Fruit fly (Drosophila melanogaster): ENCODE results near the gene Pglym78.

Gene Pglym78

DNA sequence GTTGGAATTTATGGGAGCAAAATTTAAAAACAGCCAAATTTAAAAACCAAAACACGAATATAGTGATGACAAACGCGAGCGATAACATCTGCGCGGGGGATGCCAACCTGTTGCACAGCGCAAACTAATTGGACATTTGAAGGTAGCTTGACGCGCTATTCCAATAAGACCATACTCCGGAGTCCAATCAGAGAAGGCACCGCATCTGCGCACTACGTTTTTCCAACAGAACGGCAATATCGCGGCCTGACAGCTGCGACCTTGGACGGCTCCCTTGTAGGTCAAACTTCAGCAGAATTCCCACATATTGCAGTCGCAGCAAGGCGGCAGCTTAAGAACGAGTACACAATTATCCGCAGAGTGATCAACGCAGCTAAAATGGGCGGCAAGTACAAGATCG, at the start of gene Pglym78, which contains the start of gene CG11882:
Pglym78 (plus strand) TSS at position 177 of the 400 bp plus-strand sequence.
CG11882 (minus strand) TSS at position 101 of the 400 bp plus-strand sequence.
- TF ChIP-seq CG3281 (GFP tag; optimal IDR thresholded peaks at IDR 0.05) (no peak), CG10959 (GFP tag; IDR thresholded peaks at IDR 0.05) (no peak), crol (GFP tag; IDR thresholded peaks at IDR 0.05) (peak; percentile 52; the same call in 1 of the 2 replicates), cas (GFP tag; IDR thresholded peaks at IDR 0.05) (no peak), CG6254 (GFP tag; optimal IDR thresholded peaks at IDR 0.05) (no peak), CG9932 (GFP tag; IDR thresholded peaks at IDR 0.05) (peak; percentile 66), CG32532 (GFP tag; IDR thresholded peaks at IDR 0.05) (peak; percentile 72), CG2889 (GFP tag; IDR thresholded peaks at IDR 0.05) (no peak), CG9876 (GFP tag; optimal IDR thresholded peaks at IDR 0.05) (peak; percentile 43), mld (GFP tag; IDR thresholded peaks at IDR 0.05; ENCODE audit: partially characterized antibody) (no peak), bab2 (GFP tag; optimal IDR thresholded peaks at IDR 0.05) (peak; percentile 51), wor (GFP tag; IDR thresholded peaks at IDR 0.05) (no peak), E2f1 (GFP tag; IDR thresholded peaks at IDR 0.05) (peak; percentile 49), slp2 (GFP tag; optimal IDR thresholded peaks at IDR 0.05) (no peak), dmrt11E (tag; optimal IDR thresholded peaks at IDR 0.05) (no peak), CG17361 (GFP tag; IDR thresholded peaks at IDR 0.05) (no peak), CkIIα-i1 (GFP tag; IDR thresholded peaks at IDR 0.05) (no peak), ranshi (GFP tag; IDR thresholded peaks at IDR 0.05) (no peak), Ets65A (GFP tag) (no peak), CG4282 (GFP tag; optimal IDR thresholded peaks at IDR 0.05) (peak; percentile 47), Oaz (GFP tag; IDR thresholded peaks at IDR 0.05) (no peak), nom (GFP tag; optimal IDR thresholded peaks at IDR 0.05) (peak; percentile 51), tgo (GFP tag; IDR thresholded peaks at IDR 0.05) (no peak), Atf3 (GFP tag; optimal IDR thresholded peaks at IDR 0.05) (no peak), CG2199 (GFP tag; IDR thresholded peaks at IDR 0.05) (0 out of 3 replicates have a peak, but pooled peaks have one; percentile 51), croc (GFP tag; conservative IDR thresholded peaks at IDR 0.05) (no peak), slou (GFP tag; optimal IDR thresholded peaks at IDR 0.05) (no peak), Sin3A (optimal IDR thresholded peaks at IDR 0.05) (peak; percentile 66), phol (tag; optimal IDR thresholded peaks at IDR 0.05) (peak; percentile 28), CG11696 (GFP tag; IDR thresholded peaks at IDR 0.05) (no peak), CG18619 (GFP tag; optimal IDR thresholded peaks at IDR 0.05) (peak; percentile 1), jing (GFP tag; optimal IDR thresholded peaks at IDR 0.05) (no peak), lbe (GFP tag; optimal IDR thresholded peaks at IDR 0.05) (no peak), CG12104 (GFP tag; optimal IDR thresholded peaks at IDR 0.05) (no peak), trh (GFP tag; optimal IDR thresholded peaks at IDR 0.05) (no peak), GATAe (GFP tag; conservative IDR thresholded peaks at IDR 0.05) (no peak), CG10654 (GFP tag; optimal IDR thresholded peaks at IDR 0.05) (peak; percentile 2), Sox102F (GFP tag; optimal IDR thresholded peaks at IDR 0.05) (no peak), CG16863 (GFP tag; optimal IDR thresholded peaks at IDR 0.05) (peak; percentile 25), CG12155 (GFP tag; optimal IDR thresholded peaks at IDR 0.05) (peak; percentile 57), gce (GFP tag; IDR thresholded peaks at IDR 0.05) (no peak), CG13123 (GFP tag; optimal IDR thresholded peaks at IDR 0.05) (no peak), Sox100B (GFP tag; optimal IDR thresholded peaks at IDR 0.05) (no peak), jumu (GFP tag; optimal IDR thresholded peaks at IDR 0.05) (peak; percentile 70), stwl (tag; optimal IDR thresholded peaks at IDR 0.05) (peak; percentile 90), Rx (GFP tag; IDR thresholded peaks at IDR 0.05) (no peak), eve (GFP tag; optimal IDR thresholded peaks at IDR 0.05) (no peak), CG2875 (GFP tag; optimal IDR thresholded peaks at IDR 0.05) (no peak), maf-S (GFP tag; optimal IDR thresholded peaks at IDR 0.05) (no peak), pum (GFP tag; optimal IDR thresholded peaks at IDR 0.05) (peak; percentile 65), sisA (GFP tag; IDR thresholded peaks at IDR 0.05) (peak; percentile 56), CG14860 (GFP tag; IDR thresholded peaks at IDR 0.05; ENCODE audit: partially characterized antibody) (no peak), sim (GFP tag; IDR thresholded peaks at IDR 0.05) (no peak), CG13775 (GFP tag; optimal IDR thresholded peaks at IDR 0.05) (peak; percentile 33)

Data from whole organism, embryonic.